Fruit fly (Drosophila melanogaster): ENCODE results near the gene CG42590.

The CG42590 gene

dm6 chr3L:8024278-8025140, 44.6 kb downstream of the CG42590 start (continued):
- TF ChIP-seq CG4707 (GFP tag; optimal IDR thresholded peaks at IDR 0.05) (no peak), sens-2 (GFP tag; IDR thresholded peaks at IDR 0.05) (0 out of 2 replicates have a peak, but pooled peaks have one; percentile 17), Vsx1 (GFP tag; optimal IDR thresholded peaks at IDR 0.05) (no peak), CG9932 (GFP tag; IDR thresholded peaks at IDR 0.05) (peak; percentile 60), inv (GFP tag; IDR thresholded peaks at IDR 0.05; ENCODE audit: partially characterized antibody) (no peak), Dbx (GFP tag; IDR thresholded peaks at IDR 0.05) (peak; percentile 54; the same call in 1 of the 3 replicates), HLHmδ (GFP tag; optimal IDR thresholded peaks at IDR 0.05) (peak; percentile 52), E2f2 (GFP tag; IDR thresholded peaks at IDR 0.05) (peak; percentile 40; the same call in 1 of the 2 replicates), z (GFP tag; IDR thresholded peaks at IDR 0.05) (0 out of 3 replicates have a peak, but pooled peaks have one; percentile 0), repo (GFP tag; optimal IDR thresholded peaks at IDR 0.05) (no peak), CG12659 (GFP tag; optimal IDR thresholded peaks at IDR 0.05) (peak; percentile 25), trem (tag; optimal IDR thresholded peaks at IDR 0.05) (no peak), mam (GFP tag; optimal IDR thresholded peaks at IDR 0.05) (no peak), CG14710 (tag; optimal IDR thresholded peaks at IDR 0.05) (peak; percentile 5), Side (GFP tag; optimal IDR thresholded peaks at IDR 0.05) (no peak), nmo (GFP tag; optimal IDR thresholded peaks at IDR 0.05) (peak; percentile 82), dpn (GFP tag; optimal IDR thresholded peaks at IDR 0.05) (peak in 1 of 2 experiments; percentile 12), CG4424 (GFP tag; optimal IDR thresholded peaks at IDR 0.05) (peak; percentile 57), CG1792 (GFP tag; optimal IDR thresholded peaks at IDR 0.05) (no peak), CG31224 (GFP tag; IDR thresholded peaks at IDR 0.05) (peak; percentile 53), CG15011 (GFP tag; optimal IDR thresholded peaks at IDR 0.05) (peak; percentile 16), HLH3B (GFP tag; IDR thresholded peaks at IDR 0.05) (peak; percentile 68), zfh2 (GFP tag; optimal IDR thresholded peaks at IDR 0.05) (peak; percentile 5), CG6689 (GFP tag; IDR thresholded peaks at IDR 0.05) (peak; percentile 73), CG31441 (GFP tag; IDR thresholded peaks at IDR 0.05) (peak; percentile 55), grau (tag; optimal IDR thresholded peaks at IDR 0.05) (peak; percentile 52), CG9817 (tag; optimal IDR thresholded peaks at IDR 0.05) (peak; percentile 29), Oli (tag; optimal IDR thresholded peaks at IDR 0.05) (peak; percentile 53), CG11247 (GFP tag; IDR thresholded peaks at IDR 0.05) (peak; percentile 15; the same call in 1 of the 2 replicates), Xbp1 (GFP tag; optimal IDR thresholded peaks at IDR 0.05) (peak; percentile 8), CG14965 (GFP tag; optimal IDR thresholded peaks at IDR 0.05; ENCODE audit: borderline replicate concordance) (no peak), HLH4C (GFP tag; IDR thresholded peaks at IDR 0.05; ENCODE audit: partially characterized antibody) (no peak), CG17829 (tag; optimal IDR thresholded peaks at IDR 0.05) (peak; percentile 24), CG7745 (tag; optimal IDR thresholded peaks at IDR 0.05) (peak; percentile 96), ase (GFP tag; IDR thresholded peaks at IDR 0.05) (peak; percentile 74; the same call in 2 of the 3 replicates), CG5180 (GFP tag; optimal IDR thresholded peaks at IDR 0.05) (no peak), CG12769 (tag; optimal IDR thresholded peaks at IDR 0.05) (peak; percentile 98), CG15514 (GFP tag; optimal IDR thresholded peaks at IDR 0.05) (peak; percentile 28), tgo (GFP tag; IDR thresholded peaks at IDR 0.05) (peak; percentile 72), sd (tag; optimal IDR thresholded peaks at IDR 0.05) (peak; percentile 100), tin (GFP tag; optimal IDR thresholded peaks at IDR 0.05) (peak; percentile 19), Fer3 (tag; optimal IDR thresholded peaks at IDR 0.05) (peak; percentile 27), B-H2 (GFP tag; optimal IDR thresholded peaks at IDR 0.05) (no peak), Meics (GFP tag; optimal IDR thresholded peaks at IDR 0.05) (peak; percentile 51), Antp (GFP tag; optimal IDR thresholded peaks at IDR 0.05) (no peak), Sry-δ (GFP tag; optimal IDR thresholded peaks at IDR 0.05) (no peak), Nf-YC (tag; optimal IDR thresholded peaks at IDR 0.05) (peak; percentile 45), ara (GFP tag; IDR thresholded peaks at IDR 0.05) (peak; percentile 52)

Measured in whole organism, embryonic.